Fruit fly (Drosophila melanogaster) whole organism, embryonic: ENCODE data around the gene Enoph.
A peak's percentile ranks its signal among the peaks of the same experiment; 100 is the strongest.

Experiments
- Aef1 ChIP-seq: fragments of 200-800 bp; sonication (Bioruptor generic); IDR thresholded peaks from 3 replicates; pipeline ENCODE4 v1.3.6; 2022; ENCODE audit warnings: missing biosample characterization, missing genetic modification characterization
- Asciz ChIP-seq: fragments of 200-800 bp; sonication (Bioruptor generic); optimal IDR thresholded peaks from 2 replicates; lab custom pipeline; 2017; ENCODE audit warnings: missing biosample characterization, mild to moderate bottlenecking, missing genetic modification characterization, missing genetic modification reagents
- Atf-2 ChIP-seq: fragments of 200-800 bp; sonication (Bioruptor generic); optimal IDR thresholded peaks from 2 replicates; lab custom pipeline; 2016; ENCODE audit warnings: missing biosample characterization, missing genetic modification characterization
- B-H1 ChIP-seq: fragments of 200-800 bp; sonication (Bioruptor generic); IDR thresholded peaks from 3 replicates; pipeline ENCODE4 v1.3.6; 2022; ENCODE audit warnings: missing biosample characterization, missing genetic modification characterization
- Bgb ChIP-seq: fragments of 200-800 bp; sonication (Bioruptor generic); IDR thresholded peaks from 2 replicates; pipeline ENCODE4 v1.3.6; 2022; ENCODE audit warnings: missing biosample characterization, missing genetic modification characterization; ENCODE audit not compliant: partially characterized antibody
- CG10267 ChIP-seq: fragments of 200-800 bp; sonication (Bioruptor generic); optimal IDR thresholded peaks from 2 replicates; lab custom pipeline; 2018; ENCODE audit warnings: missing biosample characterization, mild to moderate bottlenecking, missing genetic modification characterization, moderate library complexity
- CG10654 ChIP-seq: fragments of 200-800 bp; sonication (Bioruptor generic); optimal IDR thresholded peaks from 2 replicates; lab custom pipeline; 2016; ENCODE audit warnings: missing biosample characterization, missing genetic modification characterization
- CG12236 ChIP-seq: fragments of 200-800 bp; sonication (Bioruptor generic); optimal IDR thresholded peaks from 2 replicates; lab custom pipeline; 2016; ENCODE audit warnings: missing biosample characterization, missing genetic modification characterization
- CG1233 ChIP-seq: fragments of 200-800 bp; sonication (Bioruptor generic); optimal IDR thresholded peaks from 4 replicates; lab custom pipeline; 2018; ENCODE audit warnings: missing biosample characterization, mild to moderate bottlenecking, missing genetic modification characterization
- CG12744 ChIP-seq: fragments of 200-800 bp; sonication (Bioruptor generic); optimal IDR thresholded peaks from 2 replicates; lab custom pipeline; 2016; ENCODE audit warnings: missing biosample characterization, missing genetic modification characterization
- CG13296 ChIP-seq: fragments of 200-800 bp; sonication (Bioruptor generic); optimal IDR thresholded peaks from 3 replicates; lab custom pipeline; 2018; ENCODE audit warnings: missing biosample characterization, mild to moderate bottlenecking, missing genetic modification characterization
- CG15479 ChIP-seq: fragments of 200-800 bp; sonication (Bioruptor generic); optimal IDR thresholded peaks from 3 replicates; lab custom pipeline; 2019; ENCODE audit warnings: missing biosample characterization, mild to moderate bottlenecking, missing genetic modification characterization, moderate library complexity
- CG16863 ChIP-seq: fragments of 200-800 bp; sonication (Bioruptor generic); optimal IDR thresholded peaks from 3 replicates; lab custom pipeline; 2016; ENCODE audit warnings: missing biosample characterization, missing genetic modification characterization
- CG17802 ChIP-seq: fragments of 200-800 bp; sonication (Bioruptor generic); optimal IDR thresholded peaks from 2 replicates; lab custom pipeline; 2018; ENCODE audit warnings: missing biosample characterization, mild to moderate bottlenecking, missing genetic modification characterization, moderate library complexity
- CG3163 ChIP-seq: fragments of 200-800 bp; sonication (Bioruptor generic); optimal IDR thresholded peaks from 3 replicates; lab custom pipeline; 2016; ENCODE audit warnings: missing biosample characterization, missing genetic modification characterization
- CG6683 ChIP-seq: fragments of 200-800 bp; sonication (Bioruptor generic); optimal IDR thresholded peaks from 2 replicates; lab custom pipeline; 2017; ENCODE audit warnings: missing biosample characterization, mild to moderate bottlenecking, missing genetic modification characterization, missing genetic modification reagents
- CG6854 ChIP-seq: fragments of 200-800 bp; sonication (Bioruptor generic); optimal IDR thresholded peaks from 3 replicates; lab custom pipeline; 2017; ENCODE audit warnings: missing biosample characterization, mild to moderate bottlenecking, missing genetic modification characterization
- CG7987 ChIP-seq: fragments of 200-800 bp; sonication (Bioruptor generic); optimal IDR thresholded peaks from 2 replicates; lab custom pipeline; 2018; ENCODE audit warnings: missing biosample characterization, mild to moderate bottlenecking, missing genetic modification characterization, moderate library complexity
- CG8290 ChIP-seq, 3 experiments: fragments of 200-800 bp; sonication (Bioruptor generic); optimal IDR thresholded peaks; 2 replicates each; lab custom pipeline; 2016 to 2019; ENCODE audit warnings: missing biosample characterization in 3 of 3, missing genetic modification characterization in 3 of 3, mild to moderate bottlenecking in 2 of 3, moderate library complexity in 1 of 3
- CG9609 ChIP-seq: fragments of 200-800 bp; sonication (Bioruptor generic); optimal IDR thresholded peaks from 3 replicates; lab custom pipeline; 2016; ENCODE audit warnings: missing biosample characterization, missing genetic modification characterization
- D ChIP-seq, 2 experiments: fragments of 200-800 bp in 1 of 2; fragments of >200 bp in 1 of 2; sonication (Bioruptor generic) in 1 of 2; optimal IDR thresholded peaks; 2 replicates in 1 of 2; 3 replicates in 1 of 2; lab custom pipeline; 2017; ENCODE audit warnings: mild to moderate bottlenecking in 1 of 2, missing biosample characterization in 1 of 2, missing genetic modification characterization in 1 of 2, missing genetic modification reagents in 1 of 2
- D19A ChIP-seq: fragments of 200-800 bp; optimal IDR thresholded peaks from 3 replicates; lab custom pipeline; 2019; ENCODE audit warnings: missing biosample characterization, mild to moderate bottlenecking, missing genetic modification characterization, moderate library complexity
- Dad ChIP-seq: fragments of 200-800 bp; sonication (Bioruptor generic); optimal IDR thresholded peaks from 3 replicates; lab custom pipeline; 2016; ENCODE audit warnings: missing biosample characterization, missing genetic modification characterization
- Dbx ChIP-seq: fragments of 200-800 bp; sonication (Bioruptor generic); IDR thresholded peaks from 3 replicates; pipeline ENCODE4 v1.3.6; 2022; ENCODE audit warnings: missing biosample characterization, missing genetic modification characterization
- E2f1 ChIP-seq: fragments of 200-800 bp; sonication (Bioruptor generic); IDR thresholded peaks from 2 replicates; pipeline ENCODE4 v1.3.6; 2022; ENCODE audit warnings: missing biosample characterization, missing genetic modification characterization
- Fer1 ChIP-seq: fragments of 200-800 bp; sonication (Bioruptor generic); optimal IDR thresholded peaks from 2 replicates; lab custom pipeline; 2017; ENCODE audit warnings: missing biosample characterization, mild to moderate bottlenecking, missing genetic modification characterization
- GATAe ChIP-seq: fragments of 200-800 bp; sonication (Bioruptor generic); conservative IDR thresholded peaks from 2 replicates; pipeline ENCODE4 v1.3.6; 2022; ENCODE audit warnings: missing biosample characterization, missing genetic modification characterization
- Hand ChIP-seq: fragments of 200-800 bp; sonication (Bioruptor generic); optimal IDR thresholded peaks from 2 replicates; lab custom pipeline; 2017; ENCODE audit warnings: mild to moderate bottlenecking, missing biosample characterization, missing genetic modification reagents, missing genetic modification characterization
- Lhr ChIP-seq: fragments of 200-800 bp; sonication (Bioruptor generic); optimal IDR thresholded peaks from 3 replicates; lab custom pipeline; 2017; ENCODE audit warnings: mild to moderate bottlenecking, missing biosample characterization, missing genetic modification reagents, missing genetic modification characterization
- Sin3A ChIP-seq: fragments of >200 bp; optimal IDR thresholded peaks from 2 replicates; lab custom pipeline; 2018
- dpn ChIP-seq, 2 experiments: fragments of 200-800 bp; sonication (Bioruptor generic); optimal IDR thresholded peaks; 3 replicates each; lab custom pipeline; 2016; ENCODE audit warnings: missing biosample characterization in 2 of 2, missing genetic modification characterization in 2 of 2
- ems ChIP-seq: fragments of 200-800 bp; sonication (Bioruptor generic); optimal IDR thresholded peaks from 3 replicates; lab custom pipeline; 2016; ENCODE audit warnings: missing biosample characterization, missing genetic modification characterization
- fd102C ChIP-seq: fragments of 200-800 bp; sonication (Bioruptor generic); optimal IDR thresholded peaks from 2 replicates; lab custom pipeline; 2018; ENCODE audit warnings: missing biosample characterization, mild to moderate bottlenecking, missing genetic modification characterization, moderate library complexity
- fd3F ChIP-seq: fragments of 200-800 bp; sonication (Bioruptor generic); optimal IDR thresholded peaks from 2 replicates; lab custom pipeline; 2018; ENCODE audit warnings: missing biosample characterization, mild to moderate bottlenecking, missing genetic modification characterization, moderate library complexity
- fu2 ChIP-seq: fragments of 200-800 bp; sonication (Bioruptor generic); optimal IDR thresholded peaks from 2 replicates; lab custom pipeline; 2016; ENCODE audit warnings: missing biosample characterization, missing genetic modification characterization
- ham ChIP-seq: fragments of 200-800 bp; sonication (Bioruptor generic); IDR thresholded peaks from 2 replicates; pipeline ENCODE4 v1.3.6; 2022; ENCODE audit warnings: missing biosample characterization, missing genetic modification characterization
- hb ChIP-seq: fragments of 200-800 bp; sonication (Bioruptor generic); IDR thresholded peaks from 3 replicates; pipeline ENCODE4 v1.3.6; 2022; ENCODE audit warnings: missing biosample characterization, missing genetic modification characterization; ENCODE audit not compliant: partially characterized antibody
- hbn ChIP-seq: fragments of 200-800 bp; sonication (Bioruptor generic); IDR thresholded peaks from 2 replicates; pipeline ENCODE4 v1.3.6; 2022; ENCODE audit warnings: missing biosample characterization, missing genetic modification characterization; ENCODE audit not compliant: partially characterized antibody
- inv ChIP-seq: fragments of 200-800 bp; sonication (Bioruptor generic); IDR thresholded peaks from 2 replicates; pipeline ENCODE4 v1.3.6; 2022; ENCODE audit warnings: missing biosample characterization, missing genetic modification characterization; ENCODE audit not compliant: partially characterized antibody
- luna ChIP-seq: fragments of 200-800 bp; sonication (Bioruptor generic); optimal IDR thresholded peaks from 2 replicates; lab custom pipeline; 2016; ENCODE audit warnings: missing biosample characterization, missing genetic modification characterization
- mld ChIP-seq: fragments of 200-800 bp; sonication (Bioruptor generic); IDR thresholded peaks from 3 replicates; pipeline ENCODE4 v1.3.6; 2022; ENCODE audit warnings: missing biosample characterization, missing genetic modification characterization; ENCODE audit not compliant: partially characterized antibody
- odd ChIP-seq: fragments of 200-800 bp; sonication (Bioruptor generic); optimal IDR thresholded peaks from 2 replicates; lab custom pipeline; 2017; ENCODE audit warnings: missing biosample characterization, mild to moderate bottlenecking, missing genetic modification characterization
- pita ChIP-seq: fragments of 200-800 bp; sonication (Bioruptor generic); optimal IDR thresholded peaks from 2 replicates; lab custom pipeline; 2017; ENCODE audit warnings: missing biosample characterization, mild to moderate bottlenecking, missing genetic modification characterization
- stwl ChIP-seq: fragments of 200-800 bp; sonication (Bioruptor generic); optimal IDR thresholded peaks from 3 replicates; lab custom pipeline; 2018; ENCODE audit warnings: missing biosample characterization, mild to moderate bottlenecking, missing genetic modification characterization, moderate library complexity
- trem ChIP-seq: fragments of 200-800 bp; optimal IDR thresholded peaks from 3 replicates; lab custom pipeline; 2019; ENCODE audit warnings: missing biosample characterization, mild to moderate bottlenecking, missing genetic modification characterization, moderate library complexity
- vfl ChIP-seq: fragments of 200-800 bp; sonication (Bioruptor generic); optimal IDR thresholded peaks from 2 replicates; lab custom pipeline; 2016; ENCODE audit warnings: missing biosample characterization, missing genetic modification characterization
- vvl ChIP-seq: fragments of 200-800 bp; sonication (Bioruptor generic); IDR thresholded peaks from 2 replicates; pipeline ENCODE4 v1.3.6; 2022; ENCODE audit warnings: missing biosample characterization, missing genetic modification characterization
- zf30C ChIP-seq: fragments of 200-800 bp; sonication (Bioruptor generic); optimal IDR thresholded peaks from 3 replicates; lab custom pipeline; 2018; ENCODE audit warnings: missing biosample characterization, mild to moderate bottlenecking, missing genetic modification characterization

Gene Enoph

DNA sequence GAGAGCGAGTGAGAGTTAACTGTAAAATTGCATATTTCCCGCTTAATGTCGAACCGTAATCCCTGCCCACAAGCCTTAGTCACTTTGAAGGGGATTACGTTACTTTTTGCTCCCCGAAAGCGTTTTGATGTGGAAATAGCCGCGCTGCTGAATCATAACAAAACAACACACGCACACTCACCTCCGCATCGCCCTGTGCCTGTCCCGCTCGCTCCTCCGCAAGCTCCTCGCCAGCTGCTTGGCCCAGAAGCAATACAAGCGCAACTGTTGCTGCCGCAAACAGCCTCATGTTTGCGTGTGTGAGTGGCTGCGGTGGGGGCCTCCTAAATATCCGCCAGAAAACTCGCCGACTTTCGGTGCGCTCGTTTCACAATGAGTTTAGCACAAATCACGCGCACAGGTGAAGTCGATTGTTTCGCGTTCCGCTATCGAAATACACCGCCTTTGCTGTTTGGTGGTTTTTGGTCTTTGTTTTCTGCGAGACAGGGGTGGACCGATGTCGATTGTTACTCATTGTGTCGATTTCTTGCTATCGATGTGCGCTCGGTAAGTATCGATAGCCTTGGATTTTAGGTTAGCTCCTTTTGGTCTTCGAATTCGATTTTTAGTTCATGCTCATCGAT lies 5.1 kb downstream of the Enoph start, which contains the start of gene CtsF (continued):
- no peak for TF ChIP-seq B-H1 (GFP tag; lab: Robert Waterston, UW)
- TF ChIP-seq CG12236 (GFP tag; lab: Kevin White, UChicago): no peak
- peak; percentile 78 for TF ChIP-seq stwl
- peak; percentile 99 for TF ChIP-seq hb
- no peak for TF ChIP-seq ham (GFP tag; lab: Robert Waterston, UW)
- peak; percentile 66 for TF ChIP-seq Sin3A
- no peak for TF ChIP-seq CG10654 (GFP tag; lab: Kevin White, UChicago)
- no peak for TF ChIP-seq Atf-2 (GFP tag; lab: Kevin White, UChicago)
- TF ChIP-seq CG8290 (GFP tag; optimal IDR thresholded peaks at IDR 0.05; lab: Kevin White, UChicago): no peak
- peak in 1 of 2 experiments; percentile 25 for TF ChIP-seq CG8290 (tag; optimal IDR thresholded peaks at IDR 0.05; lab: Kevin White, UChicago)
- peak; percentile 14 for TF ChIP-seq Lhr (GFP tag; lab: Kevin White, UChicago)
- TF ChIP-seq fu2: no peak
- peak; percentile 30 for TF ChIP-seq CG13296 (GFP tag; lab: Kevin White, UChicago)
- TF ChIP-seq CG1233 (GFP tag; lab: Kevin White, UChicago): peak; percentile 38
- TF ChIP-seq Hand (GFP tag; lab: Kevin White, UChicago): peak; percentile 48
- TF ChIP-seq inv: peak; percentile 98
- peak; percentile 15 for TF ChIP-seq CG6683 (GFP tag; lab: Kevin White, UChicago)
- TF ChIP-seq D19A (tag; lab: Kevin White, UChicago): no peak
- peak; percentile 65 for TF ChIP-seq CG10267 (tag; lab: Kevin White, UChicago)
- no peak for TF ChIP-seq CG17802
- TF ChIP-seq CG12744: no peak
- peak; percentile 68 for TF ChIP-seq Fer1 (GFP tag; lab: Kevin White, UChicago)
- TF ChIP-seq luna (GFP tag; lab: Kevin White, UChicago): no peak
- peak; percentile 32 for TF ChIP-seq ems (GFP tag; lab: Kevin White, UChicago)
- TF ChIP-seq trem (tag; lab: Kevin White, UChicago): peak; percentile 63
- no peak for TF ChIP-seq Asciz (GFP tag; lab: Kevin White, UChicago)
- no peak for TF ChIP-seq GATAe (GFP tag; lab: Robert Waterston, UW)
- peak; percentile 98 for TF ChIP-seq hbn (GFP tag; lab: Robert Waterston, UW)
- TF ChIP-seq vvl (GFP tag; lab: Robert Waterston, UW): 0 out of 2 replicates have a peak, but pooled peaks have one; percentile 45
- TF ChIP-seq dpn (GFP tag; optimal IDR thresholded peaks at IDR 0.05; lab: Kevin White, UChicago): peak; percentile 20 to 25
- no peak for TF ChIP-seq CG3163 (GFP tag; lab: Kevin White, UChicago)
- no peak for TF ChIP-seq zf30C (GFP tag; lab: Kevin White, UChicago)
- no peak for TF ChIP-seq E2f1 (GFP tag; lab: Robert Waterston, UW)
- TF ChIP-seq D (optimal IDR thresholded peaks at IDR 0.05; lab: Kevin White, UChicago): peak; percentile 71
- TF ChIP-seq D (GFP tag; optimal IDR thresholded peaks at IDR 0.05; lab: Kevin White, UChicago): no peak
- no peak for TF ChIP-seq CG16863 (GFP tag; lab: Kevin White, UChicago)
- TF ChIP-seq fd3F (GFP tag; lab: Kevin White, UChicago): no peak
- no peak for TF ChIP-seq CG6854
- peak; percentile 1 for TF ChIP-seq Dad (GFP tag; lab: Kevin White, UChicago)
- no peak for TF ChIP-seq vfl (GFP tag; lab: Kevin White, UChicago)
- peak; percentile 99 for TF ChIP-seq mld (GFP tag; lab: Robert Waterston, UW)
- no peak for TF ChIP-seq pita (GFP tag; lab: Kevin White, UChicago)
- no peak for TF ChIP-seq Aef1
- no peak for TF ChIP-seq CG9609 (GFP tag; lab: Kevin White, UChicago)
- peak; percentile 39 for TF ChIP-seq CG15479 (GFP tag; lab: Kevin White, UChicago)
- 0 out of 3 replicates have a peak, but pooled peaks have one; percentile 58 for TF ChIP-seq Dbx (GFP tag; lab: Robert Waterston, UW)
- TF ChIP-seq odd (GFP tag; lab: Kevin White, UChicago): peak; percentile 35
- no peak for TF ChIP-seq fd102C (GFP tag; lab: Kevin White, UChicago)
- TF ChIP-seq CG7987 (GFP tag; lab: Kevin White, UChicago): peak; percentile 25
- peak; percentile 100 for TF ChIP-seq Bgb (GFP tag; lab: Robert Waterston, UW)
